Fruit fly (Drosophila melanogaster) S2 (cell line): Measurements from ENCODE around the gene CG7071.

Experiments
- CG8478 ChIP-seq: fragments of >200 bp; optimal IDR thresholded peaks from 2 replicates; lab custom pipeline; 2018
- CTCF ChIP-seq, 2 experiments: fragments of >200 bp; optimal IDR thresholded peaks; 2 replicates each; lab custom pipeline; 2018

CG7071 gene

dm6 chr3R:22390109-22390508 lies 27.7 kb downstream of the CG7071 start:
- TF ChIP-seq CTCF (optimal IDR thresholded peaks at IDR 0.05; lab: Kevin White, UChicago) (no peak), CG8478 (lab: Kevin White, UChicago) (no peak)

- TF ChIP-seq CG8478 (lab: Kevin White, UChicago) (no peak), CTCF (optimal IDR thresholded peaks at IDR 0.05; lab: Kevin White, UChicago) (no peak)
Observed at dm6 chr3R:22394004-22394403, 31.6 kb downstream of the CG7071 start, which contains the start of gene CG13857. CG13857 (minus strand) TSS chr3R:22394104.

- TF ChIP-seq CTCF (optimal IDR thresholded peaks at IDR 0.05; lab: Kevin White, UChicago) (no peak), CG8478 (lab: Kevin White, UChicago) (no peak)
Observed at dm6 chr3R:22395409-22396178, 33.2 kb downstream of the CG7071 start.

- TF ChIP-seq CG8478 (lab: Kevin White, UChicago) (no peak), CTCF (optimal IDR thresholded peaks at IDR 0.05; lab: Kevin White, UChicago) (no peak)
Observed at dm6 chr3R:22396238-22396772, 33.9 kb downstream of the CG7071 start.

- TF ChIP-seq CTCF (optimal IDR thresholded peaks at IDR 0.05; lab: Kevin White, UChicago) (no peak), CG8478 (lab: Kevin White, UChicago) (no peak)
Observed at dm6 chr3R:22397068-22397700, 34.8 kb downstream of the CG7071 start.

dm6 chr3R:22400246-22400645 lies 37.8 kb downstream of the CG7071 start:
- TF ChIP-seq CTCF (optimal IDR thresholded peaks at IDR 0.05; lab: Kevin White, UChicago) (no peak), CG8478 (lab: Kevin White, UChicago) (no peak)

dm6 chr3R:22402355-22402754 lies 39.9 kb downstream of the CG7071 start, which contains the start of gene CG13856:
CG13856 (plus strand) TSS chr3R:22402655.
- TF ChIP-seq CG8478 (lab: Kevin White, UChicago) (no peak), CTCF (optimal IDR thresholded peaks at IDR 0.05; lab: Kevin White, UChicago) (no peak)

dm6 chr3R:22405639-22406038 lies 43.2 kb downstream of the CG7071 start, which contains the start of gene CG13855:
CG13855 (plus strand) TSS chr3R:22405939.
- no peak for TF ChIP-seq CTCF (optimal IDR thresholded peaks at IDR 0.05; lab: Kevin White, UChicago)
- no peak for TF ChIP-seq CG8478 (lab: Kevin White, UChicago)

dm6 chr3R:22410537-22411360 lies 48.3 kb downstream of the CG7071 start, which contains the start of the genes CG13850 and lqfR:
CG13850 (minus strand) TSS chr3R:22410915.
lqfR (plus strand) TSS chr3R:22411301.
- TF ChIP-seq CG8478 (lab: Kevin White, UChicago) (no peak), CTCF (optimal IDR thresholded peaks at IDR 0.05; lab: Kevin White, UChicago) (no peak)

dm6 chr3R:22411879-22412587 lies 49.6 kb downstream of the CG7071 start:
- no peak for TF ChIP-seq CTCF (optimal IDR thresholded peaks at IDR 0.05; lab: Kevin White, UChicago)
